Fruit fly (Drosophila melanogaster) whole organism, embryonic: ENCODE measurements around the gene CG10907.
A peak's percentile ranks its signal among the peaks of the same experiment; 100 is the strongest.

Experiments used
- BEAF-32 ChIP-seq: fragments of 200-800 bp; sonication (Bioruptor generic); optimal IDR thresholded peaks from 3 replicates; lab custom pipeline; 2017; ENCODE audit warnings: missing biosample characterization, missing genetic modification characterization, mild to moderate bottlenecking, moderate library complexity, missing genetic modification reagents
- CG11696 ChIP-seq: fragments of 200-800 bp; sonication (Bioruptor generic); IDR thresholded peaks from 2 replicates; pipeline ENCODE4 v1.3.6; 2022; ENCODE audit warnings: missing biosample characterization, missing genetic modification characterization
- CG11723 ChIP-seq: fragments of 200-800 bp; sonication (Bioruptor generic); optimal IDR thresholded peaks from 2 replicates; lab custom pipeline; 2017; ENCODE audit warnings: missing biosample characterization, mild to moderate bottlenecking, missing genetic modification characterization
- CG15601 ChIP-seq: fragments of 200-800 bp; sonication (Bioruptor generic); optimal IDR thresholded peaks from 3 replicates; lab custom pipeline; 2019; ENCODE audit warnings: missing biosample characterization, mild to moderate bottlenecking, missing genetic modification characterization, moderate library complexity
- CG6654 ChIP-seq: fragments of 200-800 bp; sonication (Bioruptor generic); optimal IDR thresholded peaks from 2 replicates; lab custom pipeline; 2017; ENCODE audit warnings: missing biosample characterization, mild to moderate bottlenecking, missing genetic modification characterization
- CG7928 ChIP-seq: fragments of 200-800 bp; sonication (Bioruptor generic); optimal IDR thresholded peaks from 2 replicates; lab custom pipeline; 2017; ENCODE audit warnings: missing biosample characterization, mild to moderate bottlenecking, missing genetic modification characterization
- CoRest ChIP-seq: fragments of 200-800 bp; sonication (Bioruptor generic); optimal IDR thresholded peaks from 3 replicates; lab custom pipeline; 2018; ENCODE audit warnings: missing biosample characterization, mild to moderate bottlenecking, missing genetic modification characterization, moderate library complexity
- Deaf1 ChIP-seq: fragments of 200-800 bp; optimal IDR thresholded peaks from 3 replicates; lab custom pipeline; 2019; ENCODE audit warnings: missing biosample characterization, mild to moderate bottlenecking, missing genetic modification characterization, moderate library complexity
- Dek ChIP-seq: fragments of 200-800 bp; sonication (Bioruptor generic); optimal IDR thresholded peaks from 3 replicates; lab custom pipeline; 2019; ENCODE audit warnings: missing biosample characterization, mild to moderate bottlenecking, missing genetic modification characterization, moderate library complexity
- Fer1 ChIP-seq: fragments of 200-800 bp; sonication (Bioruptor generic); optimal IDR thresholded peaks from 2 replicates; lab custom pipeline; 2017; ENCODE audit warnings: missing biosample characterization, mild to moderate bottlenecking, missing genetic modification characterization
- GATAe ChIP-seq: fragments of 200-800 bp; sonication (Bioruptor generic); conservative IDR thresholded peaks from 2 replicates; pipeline ENCODE4 v1.3.6; 2022; ENCODE audit warnings: missing biosample characterization, missing genetic modification characterization
- Hmr ChIP-seq: fragments of 200-800 bp; sonication (Bioruptor generic); optimal IDR thresholded peaks from 3 replicates; lab custom pipeline; 2017; ENCODE audit warnings: mild to moderate bottlenecking, missing biosample characterization, missing genetic modification reagents, missing genetic modification characterization
- bbx ChIP-seq: fragments of 200-800 bp; sonication (Bioruptor generic); IDR thresholded peaks from 2 replicates; pipeline ENCODE4 v1.3.6; 2022; ENCODE audit warnings: missing biosample characterization, missing genetic modification characterization; ENCODE audit not compliant: partially characterized antibody
- cg ChIP-seq: fragments of 200-800 bp; sonication (Bioruptor generic); optimal IDR thresholded peaks from 3 replicates; lab custom pipeline; 2019; ENCODE audit warnings: missing biosample characterization, mild to moderate bottlenecking, missing genetic modification characterization, moderate library complexity
- exex ChIP-seq: fragments of 200-800 bp; sonication (Bioruptor generic); optimal IDR thresholded peaks from 4 replicates; lab custom pipeline; 2018; ENCODE audit warnings: missing biosample characterization, mild to moderate bottlenecking, missing genetic modification characterization, moderate library complexity
- gem ChIP-seq: fragments of 200-800 bp; sonication (Bioruptor generic); optimal IDR thresholded peaks from 2 replicates; lab custom pipeline; 2019; ENCODE audit warnings: missing biosample characterization, mild to moderate bottlenecking, missing genetic modification characterization, moderate library complexity
- pan ChIP-seq, 4 experiments: fragments of >200 bp in 3 of 4; fragments of 200-800 bp in 1 of 4; sonication (Bioruptor generic) in 1 of 4; optimal IDR thresholded peaks in 3 of 4; IDR thresholded peaks in 1 of 4; 2 replicates each; pipeline versions ENCODE4 v1.3.6 to Lab custom; 2017 to 2022; ENCODE audit warnings: missing biosample characterization in 2 of 4, missing genetic modification characterization in 2 of 4, mixed read lengths in 1 of 4
- row ChIP-seq: fragments of 200-800 bp; sonication (Bioruptor generic); IDR thresholded peaks from 3 replicates; pipeline ENCODE4 v1.3.6; 2022; ENCODE audit warnings: missing biosample characterization, missing genetic modification characterization
- tap ChIP-seq: fragments of 200-800 bp; optimal IDR thresholded peaks from 3 replicates; lab custom pipeline; 2019; ENCODE audit warnings: missing biosample characterization, mild to moderate bottlenecking, missing genetic modification characterization, moderate library complexity
- tgo ChIP-seq: fragments of 200-800 bp; sonication (Bioruptor generic); IDR thresholded peaks from 3 replicates; pipeline ENCODE4 v1.3.6; 2022; ENCODE audit warnings: missing biosample characterization, missing genetic modification characterization

The CG10907 gene

dm6 chr3L:11836575-11837077 lies 43.3 kb downstream of the CG10907 start, which contains the start of gene CG43064:
Gene CG43064, minus strand, starts transcription at chr3L:11836721.
- no peak for TF ChIP-seq tap (tag; lab: Kevin White, UChicago)
- TF ChIP-seq CoRest (tag; lab: Kevin White, UChicago): peak; percentile 1
- no peak for TF ChIP-seq CG11723 (GFP tag; lab: Kevin White, UChicago)
- TF ChIP-seq BEAF-32 (GFP tag; lab: Kevin White, UChicago): peak; percentile 7
- peak; percentile 22 for TF ChIP-seq gem
- TF ChIP-seq Fer1 (GFP tag; lab: Kevin White, UChicago): no peak
- no peak for TF ChIP-seq cg (GFP tag; lab: Kevin White, UChicago)
- 0 out of 3 replicates have a peak, but pooled peaks have one; percentile 31 for TF ChIP-seq row (GFP tag; lab: Robert Waterston, UW)
- TF ChIP-seq pan (optimal IDR thresholded peaks at IDR 0.05; lab: Kevin White, UChicago): no peak
- TF ChIP-seq pan (GFP tag; optimal IDR thresholded peaks at IDR 0.05 in 1 of 2, IDR thresholded peaks at IDR 0.05 in 1 of 2): no peak
- peak; percentile 77 for TF ChIP-seq GATAe (GFP tag; lab: Robert Waterston, UW)
- no peak for TF ChIP-seq Dek (tag; lab: Kevin White, UChicago)
- peak; percentile 77 for TF ChIP-seq Deaf1
- TF ChIP-seq exex: peak; percentile 18
- no peak for TF ChIP-seq Hmr (GFP tag; lab: Kevin White, UChicago)
- no peak for TF ChIP-seq tgo (GFP tag; lab: Robert Waterston, UW)
- no peak for TF ChIP-seq bbx (GFP tag; lab: Robert Waterston, UW)
- TF ChIP-seq CG15601 (tag; lab: Kevin White, UChicago): peak; percentile 47
- no peak for TF ChIP-seq CG11696 (GFP tag; lab: Robert Waterston, UW)
- TF ChIP-seq CG7928: peak; percentile 62
- peak; percentile 87 for TF ChIP-seq CG6654
